Worm (Caenorhabditis elegans) whole organism, L1 larva: ENCODE measurements around the gene his-3.

ENCODE experiments used
- C16A3.4 ChIP-seq: fragments of 150-350 bp; optimal IDR thresholded peaks from 2 replicates; lab custom pipeline; 2014; ENCODE audit warnings: missing biosample characterization, missing genetic modification characterization
- C34B4.2 ChIP-seq: sonication (generic microtip); optimal IDR thresholded peaks from 2 replicates; lab custom pipeline; 2017; ENCODE audit warnings: mild to moderate bottlenecking, missing genetic modification characterization, missing compliant biosample characterization
- Y116A8C.19 ChIP-seq: sonication (generic microtip); optimal IDR thresholded peaks from 2 replicates; lab custom pipeline; 2016; ENCODE audit warnings: missing compliant biosample characterization, missing genetic modification characterization, borderline replicate concordance
- aha-1 ChIP-seq: fragments of 150-350 bp; optimal IDR thresholded peaks from 2 replicates; lab custom pipeline; 2014; ENCODE audit warnings: missing biosample characterization, missing genetic modification characterization
- ceh-63 ChIP-seq: fragments of 200-800 bp; sonication (Bioruptor generic); optimal IDR thresholded peaks from 2 replicates; lab custom pipeline; 2018; ENCODE audit warnings: mild to moderate bottlenecking, missing genetic modification characterization, missing compliant biosample characterization
- ceh-8 ChIP-seq: fragments of 200-800 bp; sonication (Bioruptor generic); optimal IDR thresholded peaks from 2 replicates; lab custom pipeline; 2018; ENCODE audit warnings: mild to moderate bottlenecking, missing genetic modification characterization, moderate library complexity, missing compliant biosample characterization
- ceh-88 ChIP-seq: fragments of 200-800 bp; sonication (Bioruptor generic); IDR thresholded peaks from 2 replicates; pipeline ENCODE4 v1.3.6; 2022; ENCODE audit warnings: missing genetic modification characterization, missing compliant biosample characterization
- ceh-90 ChIP-seq: sonication (generic microtip); optimal IDR thresholded peaks from 2 replicates; lab custom pipeline; 2016; ENCODE audit warnings: missing genetic modification characterization, missing compliant biosample characterization
- dpl-1 ChIP-seq, 3 experiments: fragments of 150-350 bp in 2 of 3; sonication (generic microtip) in 1 of 3; optimal IDR thresholded peaks; 2 replicates each; lab custom pipeline; 2014 to 2017; ENCODE audit warnings: missing biosample characterization in 3 of 3, missing genetic modification characterization in 3 of 3, missing genetic modification reagents in 3 of 3
- dsc-1 ChIP-seq: sonication (generic microtip); optimal IDR thresholded peaks from 2 replicates; lab custom pipeline; 2016; ENCODE audit warnings: mild to moderate bottlenecking, missing genetic modification characterization, missing compliant biosample characterization
- efl-1 ChIP-seq, 4 experiments: fragments of 150-350 bp; optimal IDR thresholded peaks in 3 of 4; peaks in 1 of 4; 1 replicate in 1 of 4; 2 replicates in 3 of 4; lab custom pipeline; 2014; ENCODE audit warnings: missing biosample characterization in 2 of 4, missing genetic modification characterization in 2 of 4, missing genetic modification reagents in 2 of 4
- egl-13 ChIP-seq: sonication (generic microtip); optimal IDR thresholded peaks from 2 replicates; lab custom pipeline; 2016; ENCODE audit warnings: missing genotype, missing genetic modification reagents, missing genetic modification characterization, missing compliant biosample characterization
- elt-2 ChIP-seq: sonication (generic microtip); optimal IDR thresholded peaks from 2 replicates; lab custom pipeline; 2016; ENCODE audit warnings: missing genetic modification characterization, mild to moderate bottlenecking, inconsistent platforms, missing compliant biosample characterization, missing genetic modification reagents
- ets-5 ChIP-seq: fragments of 200-800 bp; sonication (Bioruptor generic); IDR thresholded peaks from 2 replicates; pipeline ENCODE4 v1.3.6; 2022; ENCODE audit warnings: missing genetic modification characterization, missing compliant biosample characterization
- fos-1 ChIP-seq: fragments of 150-350 bp; optimal IDR thresholded peaks from 2 replicates; lab custom pipeline; 2014; ENCODE audit warnings: missing biosample characterization, missing genetic modification characterization
- grh-1 ChIP-seq: fragments of 200-800 bp; sonication (Bioruptor generic); IDR thresholded peaks from 2 replicates; pipeline ENCODE4 v1.3.6; 2022; ENCODE audit warnings: missing genetic modification reagents, missing genetic modification characterization, missing compliant biosample characterization
- hpl-2 ChIP-seq: fragments of 150-350 bp; optimal IDR thresholded peaks from 2 replicates; lab custom pipeline; 2014; ENCODE audit warnings: missing biosample characterization, missing genetic modification reagents, missing genetic modification characterization
- irx-1 ChIP-seq: sonication (generic microtip); optimal IDR thresholded peaks from 2 replicates; lab custom pipeline; 2016; ENCODE audit warnings: missing genetic modification characterization, missing compliant biosample characterization
- jun-1 ChIP-seq: fragments of 150-350 bp; optimal IDR thresholded peaks from 2 replicates; lab custom pipeline; 2014; ENCODE audit warnings: missing biosample characterization, missing genetic modification reagents, missing genetic modification characterization
- lin-13 ChIP-seq: fragments of 150-350 bp; optimal IDR thresholded peaks from 2 replicates; lab custom pipeline; 2014; ENCODE audit warnings: missing biosample characterization, missing genetic modification reagents, missing genetic modification characterization
- lin-14 ChIP-seq: fragments of 200-800 bp; sonication (Bioruptor generic); optimal IDR thresholded peaks from 2 replicates; lab custom pipeline; 2018; ENCODE audit warnings: mild to moderate bottlenecking, missing genetic modification characterization, moderate library complexity, missing compliant biosample characterization
- lin-39 ChIP-seq: fragments of 150-350 bp; optimal IDR thresholded peaks from 2 replicates; lab custom pipeline; 2014; ENCODE audit warnings: missing biosample characterization, missing genetic modification reagents, missing genetic modification characterization
- lir-3 ChIP-seq: sonication (generic microtip); optimal IDR thresholded peaks from 2 replicates; lab custom pipeline; 2016; ENCODE audit warnings: mild to moderate bottlenecking, missing genetic modification characterization, moderate library complexity, missing compliant biosample characterization; ENCODE audit not compliant: poor library complexity
- mab-9 ChIP-seq: fragments of 200-800 bp; sonication (Bioruptor generic); IDR thresholded peaks from 2 replicates; pipeline ENCODE4 v1.3.6; 2022; ENCODE audit warnings: missing genetic modification reagents, missing genetic modification characterization, missing compliant biosample characterization
- mef-2 ChIP-seq: fragments of 150-350 bp; optimal IDR thresholded peaks from 2 replicates; lab custom pipeline; 2014; ENCODE audit warnings: missing biosample characterization, missing genetic modification characterization
- mep-1 ChIP-seq: fragments of 150-350 bp; optimal IDR thresholded peaks from 2 replicates; lab custom pipeline; 2014; ENCODE audit warnings: missing biosample characterization, missing genetic modification characterization
- nhr-20 ChIP-seq: sonication (generic microtip); optimal IDR thresholded peaks from 2 replicates; lab custom pipeline; 2016; ENCODE audit warnings: mild to moderate bottlenecking, missing genetic modification characterization, missing compliant biosample characterization
- nhr-237 ChIP-seq: fragments of 150-350 bp; optimal IDR thresholded peaks from 2 replicates; lab custom pipeline; 2014; ENCODE audit warnings: missing biosample characterization, missing genetic modification characterization
- nhr-71 ChIP-seq: sonication (generic microtip); optimal IDR thresholded peaks from 2 replicates; lab custom pipeline; 2016; ENCODE audit warnings: mild to moderate bottlenecking, missing genetic modification characterization, moderate library complexity, missing compliant biosample characterization
- nhr-76 ChIP-seq: sonication (generic microtip); optimal IDR thresholded peaks from 2 replicates; lab custom pipeline; 2017; ENCODE audit warnings: missing biosample characterization, missing genetic modification characterization
- nhr-77 ChIP-seq: fragments of 150-350 bp; optimal IDR thresholded peaks from 2 replicates; lab custom pipeline; 2014; ENCODE audit warnings: missing biosample characterization, missing genetic modification characterization
- nhr-85 ChIP-seq: sonication (generic microtip); peaks from one replicate; lab custom pipeline; 2016; ENCODE audit warnings: missing genetic modification characterization, inconsistent platforms, missing compliant biosample characterization
- pax-3 ChIP-seq: fragments of 200-800 bp; sonication (Bioruptor generic); optimal IDR thresholded peaks from 2 replicates; lab custom pipeline; 2018; ENCODE audit warnings: mild to moderate bottlenecking, missing genetic modification characterization, moderate library complexity, missing compliant biosample characterization
- skn-1 ChIP-seq: fragments of 150-350 bp; optimal IDR thresholded peaks from 2 replicates; lab custom pipeline; 2014; ENCODE audit warnings: missing biosample characterization, missing genetic modification characterization
- snu-23 ChIP-seq: sonication (generic microtip); optimal IDR thresholded peaks from 2 replicates; lab custom pipeline; 2016; ENCODE audit warnings: missing genetic modification characterization, missing compliant biosample characterization
- sox-4 ChIP-seq: sonication (generic microtip); optimal IDR thresholded peaks from 2 replicates; lab custom pipeline; 2016; ENCODE audit warnings: missing genetic modification characterization, missing compliant biosample characterization
- sptf-1 ChIP-seq: fragments of 150-350 bp; optimal IDR thresholded peaks from 2 replicates; lab custom pipeline; 2014; ENCODE audit warnings: missing biosample characterization, missing genetic modification characterization
- sup-37 ChIP-seq: fragments of 200-800 bp; sonication (Bioruptor generic); optimal IDR thresholded peaks from 2 replicates; lab custom pipeline; 2018; ENCODE audit warnings: mild to moderate bottlenecking, missing genetic modification characterization, missing compliant biosample characterization
- swsn-7 ChIP-seq: sonication (generic microtip); optimal IDR thresholded peaks from 2 replicates; lab custom pipeline; 2016; ENCODE audit warnings: missing genetic modification characterization, missing compliant biosample characterization
- tbx-2 ChIP-seq: sonication (generic microtip); optimal IDR thresholded peaks from 2 replicates; lab custom pipeline; 2016; ENCODE audit warnings: missing genetic modification characterization, missing compliant biosample characterization
- unc-86 ChIP-seq: sonication (generic microtip); optimal IDR thresholded peaks from 2 replicates; lab custom pipeline; 2016; ENCODE audit warnings: missing genetic modification characterization, missing compliant biosample characterization
- xbp-1 ChIP-seq: sonication (generic microtip); optimal IDR thresholded peaks from 2 replicates; lab custom pipeline; 2016; ENCODE audit warnings: missing genetic modification characterization, missing compliant biosample characterization
- zag-1 ChIP-seq: fragments of 150-350 bp; optimal IDR thresholded peaks from 2 replicates; lab custom pipeline; 2014; ENCODE audit warnings: missing biosample characterization, missing genetic modification characterization
- zip-4 ChIP-seq: fragments of 200-800 bp; sonication (Bioruptor generic); optimal IDR thresholded peaks from 2 replicates; lab custom pipeline; 2018; ENCODE audit warnings: mild to moderate bottlenecking, missing genetic modification characterization, moderate library complexity, missing compliant biosample characterization
- ztf-4 ChIP-seq: fragments of 150-350 bp; optimal IDR thresholded peaks from 2 replicates; lab custom pipeline; 2014; ENCODE audit warnings: missing biosample characterization, missing genetic modification characterization

The his-3 gene

ce11 chrV:16032761-16033160, 7.8 kb upstream of the his-3 start, which contains the start of gene T10C6.16:
TSS of gene T10C6.16 (minus strand) at chrV:16033005.
- TF ChIP-seq zag-1 (tag; lab: Kevin White, UChicago) = no peak
- peak; percentile 18 for TF ChIP-seq nhr-85
- TF ChIP-seq, all 84 proteins: peak for 1

- no peak for TF ChIP-seq zip-4 (GFP tag; lab: Kevin White, UChicago)
- no peak for TF ChIP-seq irx-1 (tag; lab: Kevin White, UChicago)
- TF ChIP-seq dsc-1 (tag; lab: Kevin White, UChicago) = no peak
- no peak for TF ChIP-seq elt-2 (tag; lab: Kevin White, UChicago)
- TF ChIP-seq nhr-20 = no peak
- no peak for TF ChIP-seq mep-1 (tag; lab: Kevin White, UChicago)
- no peak for TF ChIP-seq lir-3 (tag; lab: Kevin White, UChicago)
- no peak for TF ChIP-seq xbp-1 (tag; lab: Kevin White, UChicago)
- no peak for TF ChIP-seq swsn-7 (tag; lab: Kevin White, UChicago)
- TF ChIP-seq jun-1 (tag; lab: Kevin White, UChicago) = no peak
Measured at ce11 chrV:16033491-16033890, 7.1 kb upstream of the his-3 start.

- TF ChIP-seq mep-1 (tag; lab: Kevin White, UChicago) (no peak), nhr-77 (tag; lab: Kevin White, UChicago) (no peak), ceh-88 (GFP tag; lab: Robert Waterston, UW) (no peak), lin-39 (tag; lab: Kevin White, UChicago) (no peak), efl-1 (optimal IDR thresholded peaks at IDR 0.05; lab: Kevin White, UChicago) (no peak), efl-1 (GFP tag; optimal IDR thresholded peaks at IDR 0.05 in 1 of 2; lab: Kevin White, UChicago) (peak in 1 of 2 experiments; percentile 45), unc-86 (tag; lab: Kevin White, UChicago) (no peak)
Measured at ce11 chrV:16036166-16036565, 4.4 kb upstream of the his-3 start, which contains the start of gene T10C6.10. TSS of gene T10C6.10 (plus strand) at chrV:16036413.

- TF ChIP-seq ztf-4 (tag; lab: Kevin White, UChicago) (no peak), sup-37 (GFP tag; lab: Kevin White, UChicago) (no peak), nhr-77 (tag; lab: Kevin White, UChicago) (no peak), lin-14 (GFP tag; lab: Kevin White, UChicago) (peak; percentile 3), hpl-2 (GFP tag; lab: Kevin White, UChicago) (no peak), tbx-2 (tag; lab: Kevin White, UChicago) (no peak), efl-1 (optimal IDR thresholded peaks at IDR 0.05; lab: Kevin White, UChicago) (peak in 1 of 2 experiments; percentile 10), efl-1 (GFP tag; optimal IDR thresholded peaks at IDR 0.05 in 1 of 2; lab: Kevin White, UChicago) (no peak), grh-1 (GFP tag; lab: Robert Waterston, UW) (no peak), nhr-237 (tag; lab: Kevin White, UChicago) (no peak), lir-3 (tag; lab: Kevin White, UChicago) (no peak), Y116A8C.19 (tag; lab: Kevin White, UChicago) (no peak), sox-4 (tag; lab: Kevin White, UChicago) (no peak), sptf-1 (tag; lab: Kevin White, UChicago) (no peak), nhr-76 (tag; lab: Kevin White, UChicago) (no peak), ceh-8 (GFP tag; lab: Kevin White, UChicago) (no peak), ceh-63 (GFP tag; lab: Kevin White, UChicago) (no peak), mab-9 (GFP tag; lab: Robert Waterston, UW) (no peak), jun-1 (tag; lab: Kevin White, UChicago) (no peak), ets-5 (no peak), nhr-71 (tag; lab: Kevin White, UChicago) (peak; percentile 23), nhr-20 (no peak), C16A3.4 (tag; lab: Kevin White, UChicago) (no peak), snu-23 (GFP tag; lab: Kevin White, UChicago) (no peak), dpl-1 (GFP tag; optimal IDR thresholded peaks at IDR 0.05; lab: Kevin White, UChicago) (peak; percentile 18 to 35 (median 19)), dsc-1 (tag; lab: Kevin White, UChicago) (no peak), egl-13 (no peak), ceh-90 (no peak), lin-13 (GFP tag; lab: Kevin White, UChicago) (no peak), xbp-1 (tag; lab: Kevin White, UChicago) (peak; percentile 23), skn-1 (no peak), irx-1 (tag; lab: Kevin White, UChicago) (no peak), fos-1 (tag; lab: Kevin White, UChicago) (no peak), C34B4.2 (tag; lab: Kevin White, UChicago) (no peak), mep-1 (tag; lab: Kevin White, UChicago) (peak; percentile 1), pax-3 (tag; lab: Kevin White, UChicago) (no peak), aha-1 (no peak), mef-2 (no peak)
Measured at ce11 chrV:16041412-16041811, 804 bp downstream of the his-3 start.
